Fruit fly (Drosophila melanogaster) whole organism, prepupa: ENCODE measurements around the gene JMJD4.

Source experiments
- CG3919 ChIP-seq: fragments of 200-800 bp; sonication (Bioruptor generic); optimal IDR thresholded peaks from 3 replicates; lab custom pipeline; 2016; ENCODE audit warnings: missing biosample characterization, missing genetic modification characterization
- CG6163 ChIP-seq: fragments of 200-800 bp; sonication (Bioruptor generic); IDR thresholded peaks from 3 replicates; pipeline ENCODE4 v1.3.6; 2022; ENCODE audit warnings: missing biosample characterization, missing genetic modification characterization
- CG6854 ChIP-seq: fragments of 200-800 bp; sonication (Bioruptor generic); optimal IDR thresholded peaks from 2 replicates; lab custom pipeline; 2017; ENCODE audit warnings: missing biosample characterization, mild to moderate bottlenecking, missing genetic modification characterization
- Hr39 ChIP-seq: fragments of 200-800 bp; sonication (Bioruptor generic); optimal IDR thresholded peaks from 2 replicates; lab custom pipeline; 2016; ENCODE audit warnings: missing biosample characterization, missing genetic modification characterization
- Lpt ChIP-seq: fragments of 200-800 bp; sonication (Bioruptor generic); optimal IDR thresholded peaks from 3 replicates; lab custom pipeline; 2016; ENCODE audit warnings: missing biosample characterization, missing genetic modification characterization
- cyc ChIP-seq: fragments of 200-800 bp; sonication (Bioruptor generic); optimal IDR thresholded peaks from 3 replicates; lab custom pipeline; 2016; ENCODE audit warnings: missing biosample characterization, missing genetic modification characterization
- esn ChIP-seq: fragments of 200-800 bp; sonication (Bioruptor generic); optimal IDR thresholded peaks from 2 replicates; lab custom pipeline; 2016; ENCODE audit warnings: missing biosample characterization, mild to moderate bottlenecking, missing genetic modification characterization, moderate library complexity
- topi ChIP-seq: fragments of 200-800 bp; sonication (Bioruptor generic); optimal IDR thresholded peaks from 3 replicates; lab custom pipeline; 2016; ENCODE audit warnings: missing biosample characterization, missing genetic modification characterization

- TF ChIP-seq esn (no peak), CG6854 (GFP tag; lab: Kevin White, UChicago) (no peak), CG6163 (GFP tag; lab: Robert Waterston, UW) (no peak), Lpt (no peak), Hr39 (GFP tag; lab: Kevin White, UChicago) (no peak), CG3919 (GFP tag; lab: Kevin White, UChicago) (no peak), topi (no peak), cyc (GFP tag; lab: Kevin White, UChicago) (no peak)
These were observed 14.7 kb downstream of the JMJD4 start for dm6 chr2L:18144268-18144834.
